Worm (Caenorhabditis elegans) whole organism, L1 larva: Measurements from ENCODE around the gene sra-27.

Source experiments
- mdl-1 ChIP-seq, 2 experiments: fragments of 150-350 bp; optimal IDR thresholded peaks; 2 replicates each; lab custom pipeline; 2014 to 2017; ENCODE audit warnings: missing biosample characterization in 2 of 2, missing genetic modification characterization in 2 of 2, inconsistent platforms in 1 of 2
- unc-86 ChIP-seq: sonication (generic microtip); optimal IDR thresholded peaks from 2 replicates; lab custom pipeline; 2016; ENCODE audit warnings: missing genetic modification characterization, missing compliant biosample characterization
- zag-1 ChIP-seq: fragments of 150-350 bp; optimal IDR thresholded peaks from 2 replicates; lab custom pipeline; 2014; ENCODE audit warnings: missing biosample characterization, missing genetic modification characterization

DNA sequence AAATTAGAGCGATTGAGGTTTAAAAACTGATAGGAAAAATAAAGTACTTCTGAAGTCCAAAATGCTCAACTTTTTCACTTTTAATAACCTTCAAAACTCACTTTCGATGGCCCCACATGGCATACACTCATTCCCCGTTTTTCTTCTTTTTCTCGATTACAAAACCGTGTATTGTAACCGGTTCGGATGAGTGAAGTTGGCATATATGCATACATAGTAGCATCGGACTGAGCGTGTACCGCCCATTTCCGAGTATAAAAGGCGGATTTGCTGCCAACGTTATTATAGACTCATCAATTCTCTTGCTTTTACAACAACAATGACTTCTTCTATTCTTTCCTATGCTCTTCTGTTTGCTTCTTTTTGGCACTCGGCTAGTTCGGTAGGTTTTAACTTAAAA is 14.0 kb downstream of the sra-27 start, which contains the start of gene C56C10.4:
- TF ChIP-seq unc-86 (no peak), mdl-1 (tag; optimal IDR thresholded peaks at IDR 0.05; lab: Kevin White, UChicago) (no peak), zag-1 (tag; lab: Kevin White, UChicago) (no peak)
